Fruit fly (Drosophila melanogaster): ENCODE results near the gene CG16826.

Gene CG16826

DNA sequence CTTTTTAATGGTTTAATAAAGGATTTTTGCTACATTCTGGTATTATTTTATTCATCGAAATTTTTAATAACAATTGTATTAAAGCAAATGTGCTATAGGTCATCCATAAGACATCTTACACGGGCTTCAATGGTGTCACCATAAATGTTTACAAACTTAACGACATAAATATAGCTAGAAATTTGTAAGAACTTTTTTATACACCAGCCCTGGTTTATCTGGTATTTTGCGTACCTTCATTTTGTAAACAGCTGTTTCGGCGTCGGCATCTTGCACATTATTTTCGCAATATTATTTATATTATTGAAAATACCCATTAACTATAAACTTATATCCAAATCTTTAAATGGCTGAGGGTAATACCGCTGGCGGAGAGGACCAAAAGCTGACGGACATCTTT lies 19.8 kb downstream of the CG16826 start, which contains the start of gene Tap42:
Gene Tap42 (plus strand): TSS at position 240 of the 400 bp plus-strand sequence.
- TF ChIP-seq fd96Ca (GFP tag; IDR thresholded peaks at IDR 0.05) (no peak), rn (GFP tag; IDR thresholded peaks at IDR 0.05) (no peak), CG10348 (GFP tag; IDR thresholded peaks at IDR 0.05) (no peak), gl (tag; optimal IDR thresholded peaks at IDR 0.05) (no peak), CG34367 (tag; optimal IDR thresholded peaks at IDR 0.05) (no peak)

DNA sequence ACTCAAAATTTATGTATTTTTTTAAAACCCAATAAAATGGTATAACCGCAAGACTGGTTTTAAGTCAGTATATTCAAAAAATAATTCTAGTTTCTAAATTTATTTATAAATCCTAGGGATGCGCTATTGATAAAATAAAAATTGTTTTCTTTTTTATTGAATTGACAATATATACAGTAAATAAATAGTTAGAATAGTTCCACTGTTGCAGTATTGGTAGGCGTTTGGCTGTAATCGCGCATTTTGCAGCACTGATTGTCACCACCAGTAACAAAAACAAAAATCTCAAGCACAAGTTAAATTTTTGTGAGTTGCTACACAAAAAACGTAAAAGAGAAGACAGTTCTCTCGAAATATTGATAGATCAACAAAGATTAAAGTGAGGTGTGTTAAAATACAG lies 21.4 kb downstream of the CG16826 start, which contains the start of gene CG31855:
Gene CG31855 (plus strand): TSS at position 265 of the 400 bp plus-strand sequence.
- peak; percentile 76 for TF ChIP-seq CG15710 (tag; optimal IDR thresholded peaks at IDR 0.05)
- TF ChIP-seq CG32121 (GFP tag; IDR thresholded peaks at IDR 0.05) = peak; percentile 59
- TF ChIP-seq D1 (tag; optimal IDR thresholded peaks at IDR 0.05) = peak; percentile 58
- peak; percentile 25 for TF ChIP-seq gl (tag; optimal IDR thresholded peaks at IDR 0.05)
- TF ChIP-seq CG4496 (GFP tag; IDR thresholded peaks at IDR 0.05) = peak; percentile 58; the same call in 2 of the 3 replicates
- TF ChIP-seq Snoo (tag; optimal IDR thresholded peaks at IDR 0.05) = peak; percentile 74
- TF ChIP-seq Ets98B (GFP tag; IDR thresholded peaks at IDR 0.05) = peak; percentile 83
- peak; percentile 63 for TF ChIP-seq CG12605 (GFP tag; IDR thresholded peaks at IDR 0.05)
- TF ChIP-seq EcR (GFP tag; optimal IDR thresholded peaks at IDR 0.05) = no peak
- TF ChIP-seq Pif1B (GFP tag; optimal IDR thresholded peaks at IDR 0.05) = peak; percentile 71
- peak; percentile 59 for TF ChIP-seq CG34367 (tag; optimal IDR thresholded peaks at IDR 0.05)
- no peak for TF ChIP-seq CG13204 (GFP tag; optimal IDR thresholded peaks at IDR 0.05)
- peak; percentile 84 for TF ChIP-seq Pif1A (GFP tag; optimal IDR thresholded peaks at IDR 0.05)
- TF ChIP-seq rn (GFP tag; IDR thresholded peaks at IDR 0.05) = peak; percentile 41; the same call in 1 of the 2 replicates
- TF ChIP-seq CG14655 (GFP tag; optimal IDR thresholded peaks at IDR 0.05) = no peak
- TF ChIP-seq fd96Ca (GFP tag; IDR thresholded peaks at IDR 0.05) = no peak; the same call in 2 of the 3 replicates
- TF ChIP-seq CG17806 (tag; optimal IDR thresholded peaks at IDR 0.05) = peak; percentile 65
- TF ChIP-seq CG8301 (tag; optimal IDR thresholded peaks at IDR 0.05) = peak; percentile 65
- TF ChIP-seq CG10348 (GFP tag; IDR thresholded peaks at IDR 0.05) = no peak
- TF ChIP-seq CG8159 (tag; optimal IDR thresholded peaks at IDR 0.05) = peak; percentile 66
- TF ChIP-seq CG9948 (tag; optimal IDR thresholded peaks at IDR 0.05) = peak; percentile 39

DNA sequence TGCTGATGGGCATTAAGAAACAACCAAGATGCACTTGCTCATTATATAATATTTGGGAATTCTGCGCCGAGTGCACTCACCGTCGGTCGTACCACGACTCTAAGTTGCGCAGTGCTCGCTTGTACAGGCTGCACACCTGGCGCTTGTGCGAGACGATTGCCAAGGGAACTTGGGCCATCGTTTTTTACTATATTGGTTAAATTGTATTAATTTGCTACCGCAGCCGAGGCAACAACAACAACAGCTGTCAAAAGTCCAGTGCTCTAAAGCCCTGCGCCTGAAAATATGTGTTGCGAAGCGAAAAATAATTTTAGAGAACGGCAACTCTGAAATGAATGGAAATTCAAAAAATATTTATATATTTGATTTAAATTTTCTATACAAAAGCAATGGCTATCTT lies 23.2 kb downstream of the CG16826 start, which contains the start of gene ND-B22:
Gene ND-B22 (minus strand): TSS at position 349 of the 400 bp plus-strand sequence.
- TF ChIP-seq gl (tag; optimal IDR thresholded peaks at IDR 0.05) (no peak), CG17806 (tag; optimal IDR thresholded peaks at IDR 0.05) (no peak), CG15710 (tag; optimal IDR thresholded peaks at IDR 0.05) (peak; percentile 17), CG9948 (tag; optimal IDR thresholded peaks at IDR 0.05) (no peak), CG4496 (GFP tag; IDR thresholded peaks at IDR 0.05) (no peak), rn (GFP tag; IDR thresholded peaks at IDR 0.05) (no peak), Pif1A (GFP tag; optimal IDR thresholded peaks at IDR 0.05) (no peak), CG10348 (GFP tag; IDR thresholded peaks at IDR 0.05) (no peak), Ets98B (GFP tag; IDR thresholded peaks at IDR 0.05) (no peak), CG12605 (GFP tag; IDR thresholded peaks at IDR 0.05) (no peak), CG8159 (tag; optimal IDR thresholded peaks at IDR 0.05) (no peak), CG14655 (GFP tag; optimal IDR thresholded peaks at IDR 0.05) (no peak), CG13204 (GFP tag; optimal IDR thresholded peaks at IDR 0.05) (no peak), Snoo (tag; optimal IDR thresholded peaks at IDR 0.05) (peak; percentile 38), EcR (GFP tag; optimal IDR thresholded peaks at IDR 0.05) (no peak), fd96Ca (GFP tag; IDR thresholded peaks at IDR 0.05) (no peak)

DNA sequence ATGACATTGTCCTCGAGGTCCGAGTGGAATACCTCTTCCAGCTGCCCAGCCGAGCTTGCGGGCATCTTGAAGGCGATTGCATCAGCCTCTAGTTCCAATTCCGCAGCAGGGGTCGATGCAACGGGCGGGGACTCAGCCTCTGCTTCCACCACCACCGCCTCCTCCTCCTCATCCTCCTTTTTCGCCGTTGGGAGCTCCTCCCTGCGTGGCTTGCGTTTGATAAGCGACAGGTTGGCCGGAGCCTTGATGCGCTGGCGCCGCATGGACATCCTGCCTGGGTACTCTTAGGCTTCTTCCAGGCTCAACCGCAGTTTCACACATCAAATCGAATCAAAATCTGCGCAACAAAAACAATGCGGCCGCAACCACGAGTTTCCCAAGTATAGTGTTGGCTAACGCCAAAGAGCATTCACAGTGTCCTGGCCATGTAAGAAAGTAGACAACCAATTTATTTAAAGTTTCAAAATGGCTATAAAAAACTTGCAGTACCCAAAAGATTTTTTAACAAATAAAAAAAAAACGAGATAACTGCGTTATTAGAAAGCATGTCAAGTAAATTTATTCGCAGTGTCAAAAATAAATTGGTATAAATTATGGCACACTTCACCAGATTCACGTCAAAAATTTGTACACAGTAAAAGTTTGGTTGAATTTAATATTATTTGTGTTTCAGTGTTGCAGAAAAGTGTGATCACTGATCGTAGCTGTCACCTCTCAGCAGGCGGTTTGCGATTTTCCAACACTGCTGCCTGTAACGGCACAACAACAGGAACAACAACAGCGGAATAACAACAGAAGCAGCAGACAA lies 26.1 kb downstream of the CG16826 start, which contains the start of the genes Bdp1 and CG6565:
Gene Bdp1 (minus strand): TSS at position 456 of the 808 bp plus-strand sequence.
Gene CG6565 (plus strand): TSS at position 585 of the 808 bp plus-strand sequence.
- TF ChIP-seq CG32121 (GFP tag; IDR thresholded peaks at IDR 0.05) (peak; percentile 94), Pif1B (GFP tag; optimal IDR thresholded peaks at IDR 0.05) (peak; percentile 94), CG13204 (GFP tag; optimal IDR thresholded peaks at IDR 0.05) (no peak), EcR (GFP tag; optimal IDR thresholded peaks at IDR 0.05) (no peak), CG14655 (GFP tag; optimal IDR thresholded peaks at IDR 0.05) (peak; percentile 97), CG10348 (GFP tag; IDR thresholded peaks at IDR 0.05) (peak; percentile 90), CG15710 (tag; optimal IDR thresholded peaks at IDR 0.05) (peak; percentile 96), D1 (tag; optimal IDR thresholded peaks at IDR 0.05) (no peak), gl (tag; optimal IDR thresholded peaks at IDR 0.05) (peak; percentile 80), CG12605 (GFP tag; IDR thresholded peaks at IDR 0.05) (peak; percentile 59), Snoo (tag; optimal IDR thresholded peaks at IDR 0.05) (peak; percentile 96), CG4496 (GFP tag; IDR thresholded peaks at IDR 0.05) (peak; percentile 92), Pif1A (GFP tag; optimal IDR thresholded peaks at IDR 0.05) (no peak), Ets98B (GFP tag; IDR thresholded peaks at IDR 0.05) (peak; percentile 90), rn (GFP tag; IDR thresholded peaks at IDR 0.05) (peak; percentile 90), CG8301 (tag; optimal IDR thresholded peaks at IDR 0.05) (peak; percentile 93), CG17806 (tag; optimal IDR thresholded peaks at IDR 0.05) (peak; percentile 93), CG9948 (tag; optimal IDR thresholded peaks at IDR 0.05) (peak; percentile 97), CG8159 (tag; optimal IDR thresholded peaks at IDR 0.05) (peak; percentile 96), CG34367 (tag; optimal IDR thresholded peaks at IDR 0.05) (peak; percentile 92), fd96Ca (GFP tag; IDR thresholded peaks at IDR 0.05) (peak; percentile 93)

DNA sequence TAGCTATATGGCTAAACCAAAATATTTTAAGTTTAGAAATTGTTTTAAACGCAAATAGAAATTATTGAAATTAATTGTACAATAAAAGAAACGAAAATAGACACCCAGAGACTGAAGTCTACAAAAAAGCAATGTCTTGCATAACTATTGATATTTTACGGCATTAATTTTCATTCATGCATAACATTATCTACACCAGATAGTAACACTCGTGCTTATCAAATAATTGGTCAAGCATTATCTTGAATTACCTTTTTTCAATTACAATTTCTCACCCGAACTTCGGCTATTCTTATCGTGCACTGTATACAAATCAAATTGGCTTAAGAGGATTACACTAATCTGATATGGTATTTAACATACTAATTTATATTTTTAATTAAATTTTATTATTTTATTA lies 28.5 kb downstream of the CG16826 start:
- TF ChIP-seq Ets98B (GFP tag; IDR thresholded peaks at IDR 0.05) = no peak
